Worm (Caenorhabditis elegans) whole organism, early embryonic: ENCODE measurements around the gene R11D1.7.
A peak's percentile ranks its signal among the peaks of the same experiment; 100 is the strongest.

ENCODE experiments used
- B0310.2 ChIP-seq: sonication (generic microtip); optimal IDR thresholded peaks from 2 replicates; lab custom pipeline; 2016; ENCODE audit warnings: mild to moderate bottlenecking, missing genetic modification characterization, missing compliant biosample characterization
- F13C5.2 ChIP-seq: sonication (generic microtip); optimal IDR thresholded peaks from 2 replicates; lab custom pipeline; 2017; ENCODE audit warnings: mild to moderate bottlenecking, missing genetic modification characterization, inconsistent platforms, missing compliant biosample characterization
- aly-1 ChIP-seq: sonication (generic microtip); optimal IDR thresholded peaks from 2 replicates; lab custom pipeline; 2016; ENCODE audit warnings: missing genetic modification characterization, missing compliant biosample characterization
- ama-1 ChIP-seq: fragments of 150-350 bp; optimal IDR thresholded peaks from 2 replicates; lab custom pipeline; 2014
- ceh-13 ChIP-seq: fragments of 200-800 bp; sonication (Bioruptor generic); optimal IDR thresholded peaks from 2 replicates; lab custom pipeline; 2018; ENCODE audit warnings: mild to moderate bottlenecking, missing genetic modification characterization, missing compliant biosample characterization
- ceh-36 ChIP-seq: sonication (generic microtip); optimal IDR thresholded peaks from 2 replicates; lab custom pipeline; 2016; ENCODE audit warnings: missing genetic modification characterization, inconsistent platforms, missing compliant biosample characterization
- ets-7 ChIP-seq: sonication (generic microtip); optimal IDR thresholded peaks from 2 replicates; lab custom pipeline; 2016; ENCODE audit warnings: missing genotype, missing genetic modification characterization, missing compliant biosample characterization
- flt-1 ChIP-seq: fragments of 200-800 bp; sonication (Bioruptor generic); IDR thresholded peaks from 2 replicates; pipeline ENCODE4 v1.3.6; 2022; ENCODE audit warnings: missing genetic modification characterization, missing compliant biosample characterization
- hmbx-1 ChIP-seq: sonication (generic microtip); optimal IDR thresholded peaks from 2 replicates; lab custom pipeline; 2016; ENCODE audit warnings: mild to moderate bottlenecking, missing genetic modification characterization, missing compliant biosample characterization
- hmg-4 ChIP-seq: fragments of 200-800 bp; sonication (Bioruptor generic); optimal IDR thresholded peaks from 2 replicates; lab custom pipeline; 2018; ENCODE audit warnings: mild to moderate bottlenecking, missing genetic modification characterization, missing compliant biosample characterization
- hnd-1 ChIP-seq: sonication (generic microtip); optimal IDR thresholded peaks from 2 replicates; lab custom pipeline; 2016; ENCODE audit warnings: missing genetic modification characterization, missing compliant biosample characterization
- pes-1 ChIP-seq: fragments of 200-800 bp; sonication (Bioruptor generic); IDR thresholded peaks from 2 replicates; pipeline ENCODE4 v1.3.6; 2022; ENCODE audit warnings: missing genetic modification reagents, missing genetic modification characterization, missing compliant biosample characterization
- scrt-1 ChIP-seq: fragments of 200-800 bp; sonication (Bioruptor generic); IDR thresholded peaks from 2 replicates; pipeline ENCODE4 v1.3.6; 2022; ENCODE audit warnings: missing genetic modification characterization, missing compliant biosample characterization
- sea-1 ChIP-seq: fragments of 200-800 bp; sonication (Bioruptor generic); conservative IDR thresholded peaks from 2 replicates; pipeline ENCODE4 v1.3.6; 2022; ENCODE audit warnings: missing genetic modification characterization, missing compliant biosample characterization
- tbx-11 ChIP-seq: fragments of 200-800 bp; sonication (Bioruptor generic); IDR thresholded peaks from 2 replicates; pipeline ENCODE4 v1.3.6; 2022; ENCODE audit warnings: missing genetic modification characterization, missing compliant biosample characterization
- tbx-37 ChIP-seq: fragments of 200-800 bp; sonication (Bioruptor generic); conservative IDR thresholded peaks from 2 replicates; pipeline ENCODE4 v1.3.6; 2022; ENCODE audit warnings: missing genetic modification reagents, missing genetic modification characterization, missing compliant biosample characterization
- tra-4 ChIP-seq: sonication (generic microtip); optimal IDR thresholded peaks from 2 replicates; lab custom pipeline; 2017; ENCODE audit warnings: missing genetic modification characterization, missing compliant biosample characterization

The R11D1.7 gene

DNA sequence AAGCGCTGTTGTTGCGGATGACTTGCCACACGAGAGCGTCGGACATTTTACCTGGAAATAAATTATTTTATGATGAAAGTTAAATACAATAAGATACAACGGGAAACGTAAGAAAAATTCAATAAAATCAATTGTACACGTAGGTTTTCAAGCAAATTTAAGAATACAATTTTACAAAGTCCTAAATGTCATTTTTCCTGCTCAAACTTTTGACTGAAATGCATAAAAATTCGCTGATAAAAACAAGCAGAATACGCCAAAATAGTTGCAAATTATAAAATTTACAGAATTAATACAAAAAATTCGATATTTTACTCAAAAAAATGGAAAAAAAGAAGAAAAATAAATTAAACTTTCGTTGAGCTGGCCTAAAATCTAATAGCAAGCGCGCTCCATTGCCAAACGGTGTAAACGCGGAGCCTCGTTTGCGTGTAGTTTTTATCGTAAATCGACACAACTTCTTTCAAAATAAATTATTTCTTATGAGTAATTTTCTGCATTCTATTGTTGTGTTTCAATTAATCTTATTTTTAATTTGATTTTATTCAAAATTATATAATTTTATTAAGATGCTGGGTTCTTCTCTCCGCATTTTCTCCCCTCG, 8.4 kb downstream of the R11D1.7 start, which contains the start of the genes rpl-28 and mrpl-49:
Gene rpl-28, minus strand, starts transcription at position 51 of the 604 bp plus-strand sequence.
Gene mrpl-49, plus strand, starts transcription at position 570 of the 604 bp plus-strand sequence.
- TF ChIP-seq hmg-4 (GFP tag; lab: Kevin White, UChicago) (no peak), F13C5.2 (tag; lab: Kevin White, UChicago) (peak; percentile 33)

DNA sequence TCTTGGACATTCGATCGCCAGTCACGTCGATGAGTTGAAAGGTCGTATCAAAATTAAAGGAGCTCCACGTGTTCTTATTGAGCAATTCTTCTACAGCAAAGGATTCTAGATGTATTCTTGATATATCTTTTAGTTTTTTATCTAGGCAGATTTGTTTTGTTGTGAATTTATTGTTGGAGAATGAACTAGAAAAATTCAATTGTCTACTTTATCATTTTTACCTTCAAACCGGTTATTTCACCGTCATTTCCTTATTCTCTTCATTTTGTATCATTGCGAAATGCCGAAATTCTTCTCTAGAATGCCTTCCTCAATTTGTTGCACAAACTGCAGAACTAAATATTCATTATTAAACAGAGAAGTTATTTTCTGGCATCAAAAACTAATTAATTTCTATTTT, 9.4 kb downstream of the R11D1.7 start, which contains the start of gene R11D1.10:
Gene R11D1.10, plus strand, starts transcription at position 301 of the 400 bp plus-strand sequence.
- no peak for TF ChIP-seq hnd-1 (tag; lab: Kevin White, UChicago)
- no peak for TF ChIP-seq ceh-13 (GFP tag; lab: Kevin White, UChicago)
- no peak for TF ChIP-seq ama-1 (lab: Kevin White, UChicago)
- TF ChIP-seq pes-1 (GFP tag; lab: Robert Waterston, UW), result no peak
- no peak for TF ChIP-seq hmbx-1
- TF ChIP-seq hmg-4 (GFP tag; lab: Kevin White, UChicago), result no peak
- TF ChIP-seq ets-7 (tag; lab: Kevin White, UChicago), result no peak
- TF ChIP-seq B0310.2, result no peak
- TF ChIP-seq aly-1 (tag; lab: Kevin White, UChicago), result no peak
- TF ChIP-seq tbx-37, result no peak
- TF ChIP-seq F13C5.2 (tag; lab: Kevin White, UChicago), result no peak
- no peak for TF ChIP-seq scrt-1 (GFP tag; lab: Robert Waterston, UW)
- no peak for TF ChIP-seq tra-4 (tag; lab: Kevin White, UChicago)
- TF ChIP-seq ceh-36 (tag; lab: Kevin White, UChicago), result no peak
- no peak for TF ChIP-seq sea-1 (GFP tag; lab: Robert Waterston, UW)

DNA sequence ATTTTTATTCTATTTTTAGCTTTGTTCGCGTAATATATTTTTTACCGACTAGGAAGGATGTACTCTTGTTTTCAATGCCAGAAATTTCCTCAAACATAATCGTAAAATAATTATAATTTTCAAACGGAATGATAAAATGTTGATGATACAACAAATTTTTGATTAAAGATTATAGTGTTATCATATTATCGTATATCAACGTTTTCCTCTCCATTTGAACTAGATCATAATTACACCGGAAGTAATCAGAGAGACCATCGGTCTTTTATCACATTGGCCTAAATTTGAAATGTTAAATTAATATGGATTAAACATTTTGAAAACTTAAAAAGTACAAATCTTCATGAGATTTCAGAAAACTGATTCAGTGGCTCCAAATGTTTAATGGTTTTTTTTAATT, 12.9 kb downstream of the R11D1.7 start:
- no peak for TF ChIP-seq aly-1 (tag; lab: Kevin White, UChicago)
- no peak for TF ChIP-seq ama-1 (lab: Kevin White, UChicago)
- no peak for TF ChIP-seq ets-7 (tag; lab: Kevin White, UChicago)
- no peak for TF ChIP-seq tbx-11 (GFP tag; lab: Robert Waterston, UW)
- TF ChIP-seq ceh-36 (tag; lab: Kevin White, UChicago), result no peak
- no peak for TF ChIP-seq hmg-4 (GFP tag; lab: Kevin White, UChicago)
- TF ChIP-seq sea-1 (GFP tag; lab: Robert Waterston, UW), result no peak
- TF ChIP-seq pes-1 (GFP tag; lab: Robert Waterston, UW), result no peak
- TF ChIP-seq tra-4 (tag; lab: Kevin White, UChicago), result no peak
- TF ChIP-seq F13C5.2 (tag; lab: Kevin White, UChicago), result no peak
- no peak for TF ChIP-seq flt-1 (GFP tag; lab: Robert Waterston, UW)
- no peak for TF ChIP-seq hnd-1 (tag; lab: Kevin White, UChicago)
- no peak for TF ChIP-seq ceh-13 (GFP tag; lab: Kevin White, UChicago)
- no peak for TF ChIP-seq hmbx-1
- no peak for TF ChIP-seq B0310.2
- no peak for TF ChIP-seq scrt-1 (GFP tag; lab: Robert Waterston, UW)
- TF ChIP-seq tbx-37, result no peak

DNA sequence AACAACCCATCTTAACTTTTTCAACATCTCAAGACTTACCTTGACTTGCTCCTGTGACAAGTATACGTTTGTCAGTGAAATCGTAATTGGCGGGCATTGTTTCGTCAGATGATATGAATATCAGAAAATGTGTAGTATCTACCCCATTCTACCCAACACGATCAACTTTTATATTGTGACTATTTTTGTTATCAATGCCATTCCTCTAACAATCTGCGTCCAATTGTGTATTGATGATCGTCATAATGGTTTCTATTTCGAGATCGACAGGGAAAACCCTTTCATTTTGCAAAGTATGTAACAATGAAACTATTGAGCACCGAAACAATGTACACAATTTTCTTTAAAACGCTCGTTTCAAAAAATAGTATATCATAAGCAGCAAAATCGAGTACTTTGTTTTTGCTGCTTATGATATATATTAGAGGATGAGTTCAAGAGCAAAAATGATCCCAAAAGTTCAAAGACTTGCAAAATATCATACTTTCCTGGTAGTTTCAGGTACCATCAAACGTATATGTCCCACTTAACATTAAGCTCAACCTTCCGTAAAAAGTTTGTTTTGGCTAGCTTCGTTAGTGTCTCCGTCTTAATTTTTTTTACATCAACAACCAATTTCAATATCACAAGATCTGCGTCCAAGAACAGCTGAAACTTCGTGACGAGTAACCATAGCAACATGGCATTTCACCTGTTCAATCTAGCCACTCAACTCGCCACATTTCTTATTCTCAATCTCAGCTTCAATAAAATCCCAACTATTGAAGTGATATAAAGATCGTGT, 13.8 kb downstream of the R11D1.7 start, which contains the start of the genes dhs-21 and xbx-9:
Gene dhs-21, minus strand, starts transcription at position 181 of the 784 bp plus-strand sequence.
Gene xbx-9, plus strand, starts transcription at position 734 of the 784 bp plus-strand sequence.
- TF ChIP-seq tbx-37, result no peak
- TF ChIP-seq aly-1 (tag; lab: Kevin White, UChicago), result no peak
- TF ChIP-seq B0310.2, result no peak
- TF ChIP-seq hnd-1 (tag; lab: Kevin White, UChicago), result no peak
- no peak for TF ChIP-seq ama-1 (lab: Kevin White, UChicago)
- TF ChIP-seq scrt-1 (GFP tag; lab: Robert Waterston, UW), result no peak

DNA sequence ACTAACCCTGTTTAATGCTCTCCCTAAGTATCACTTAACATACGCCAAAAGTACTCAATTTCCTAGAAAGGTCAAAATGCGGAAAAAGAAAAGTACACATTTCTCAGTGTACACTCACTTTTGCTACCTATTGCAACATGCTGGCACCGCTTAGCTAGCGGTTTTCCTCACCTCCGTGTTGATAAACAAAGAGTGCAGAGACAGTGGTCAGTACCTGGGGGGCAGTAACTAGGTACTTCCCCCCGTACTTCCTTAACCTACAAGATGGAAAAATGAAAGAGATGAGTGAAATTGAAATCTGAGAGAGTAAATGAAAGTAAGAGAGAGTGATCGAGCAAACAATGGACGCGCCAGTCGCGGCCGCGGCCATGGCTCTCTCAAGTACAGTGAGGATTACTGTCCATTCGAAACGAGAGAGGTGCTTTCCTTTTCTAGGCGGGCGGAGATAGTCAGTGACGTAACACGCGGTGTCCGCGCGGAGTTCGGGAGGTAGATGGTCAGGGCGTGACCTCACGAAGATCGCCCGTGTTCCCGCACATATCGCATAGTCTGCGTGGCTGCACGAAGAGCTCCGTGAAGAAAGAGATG, 16.4 kb downstream of the R11D1.7 start, which contains the start of gene cky-1:
Gene cky-1, plus strand, starts transcription at position 538 of the 588 bp plus-strand sequence.
- TF ChIP-seq sea-1 (GFP tag; lab: Robert Waterston, UW) (no peak), hmg-4 (GFP tag; lab: Kevin White, UChicago) (no peak), B0310.2 (no peak), hmbx-1 (no peak), scrt-1 (GFP tag; lab: Robert Waterston, UW) (no peak), aly-1 (tag; lab: Kevin White, UChicago) (no peak), tbx-37 (no peak), ets-7 (tag; lab: Kevin White, UChicago) (no peak)

DNA sequence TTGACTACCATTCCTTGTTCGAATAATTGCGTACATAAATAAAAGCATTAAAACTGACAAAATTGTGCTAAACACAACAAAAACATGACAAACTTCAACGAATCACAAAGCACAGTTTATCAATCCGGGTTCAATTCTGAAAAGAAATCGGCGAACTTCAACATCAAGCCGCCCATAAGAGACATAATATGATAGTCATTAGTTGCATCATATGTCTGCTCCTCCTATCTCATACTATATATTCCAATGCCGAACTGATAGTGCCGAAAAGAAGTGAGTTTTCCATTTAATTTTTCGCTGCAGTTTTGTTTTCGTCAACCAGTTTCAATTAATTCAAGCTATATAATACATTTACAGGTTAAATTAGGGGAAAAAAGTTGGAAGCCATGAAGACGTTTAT, 21.9 kb downstream of the R11D1.7 start, which contains the start of gene hrg-7:
Gene hrg-7, plus strand, starts transcription at position 358 of the 400 bp plus-strand sequence.
- TF ChIP-seq aly-1 (tag; lab: Kevin White, UChicago) (no peak), tbx-37 (no peak), flt-1 (GFP tag; lab: Robert Waterston, UW) (no peak), ceh-36 (tag; lab: Kevin White, UChicago) (no peak)
